Worm (Caenorhabditis elegans) whole organism, L3 larva: Measurements from ENCODE around the gene ddb-1.

Source experiments
- R02D3.7 ChIP-seq: fragments of 150-350 bp; optimal IDR thresholded peaks from 2 replicates; lab custom pipeline; 2014; ENCODE audit warnings: missing biosample characterization, missing genetic modification characterization
- ZK546.5 ChIP-seq: sonication (generic microtip); optimal IDR thresholded peaks from 2 replicates; lab custom pipeline; 2017; ENCODE audit warnings: missing biosample characterization, missing genetic modification characterization
- aly-2 ChIP-seq: fragments of 150-350 bp; optimal IDR thresholded peaks from 2 replicates; lab custom pipeline; 2014; ENCODE audit warnings: missing biosample characterization, missing genetic modification characterization
- ama-1 ChIP-seq: fragments of 150-350 bp; optimal IDR thresholded peaks from 2 replicates; lab custom pipeline; 2018
- ceh-82 ChIP-seq: fragments of 150-350 bp; optimal IDR thresholded peaks from 2 replicates; lab custom pipeline; 2014; ENCODE audit warnings: missing biosample characterization, missing genetic modification characterization
- ceh-9 ChIP-seq: sonication (generic microtip); optimal IDR thresholded peaks from 2 replicates; lab custom pipeline; 2018; ENCODE audit warnings: missing biosample characterization, missing genetic modification characterization
- daf-12 ChIP-seq: fragments of 150-350 bp; optimal IDR thresholded peaks from 2 replicates; lab custom pipeline; 2014; ENCODE audit warnings: missing biosample characterization, missing genetic modification reagents, missing genetic modification characterization
- egl-27 ChIP-seq: sonication (generic microtip); optimal IDR thresholded peaks from 4 replicates; lab custom pipeline; 2017; ENCODE audit warnings: missing biosample characterization, missing genetic modification reagents, missing genetic modification characterization
- elt-1 ChIP-seq: fragments of 150-350 bp; optimal IDR thresholded peaks from 2 replicates; lab custom pipeline; 2014; ENCODE audit warnings: missing biosample characterization, missing genetic modification characterization
- elt-2 ChIP-seq: sonication (generic microtip); optimal IDR thresholded peaks from 2 replicates; lab custom pipeline; 2016; ENCODE audit warnings: missing genetic modification reagents, mild to moderate bottlenecking, missing genetic modification characterization, missing compliant biosample characterization
- elt-3 ChIP-seq, 3 experiments: fragments of 150-350 bp in 1 of 3; sonication (generic microtip) in 2 of 3; optimal IDR thresholded peaks; 2 replicates in 2 of 3; 4 replicates in 1 of 3; lab custom pipeline; 2014 to 2017; ENCODE audit warnings: missing biosample characterization in 3 of 3, missing genetic modification characterization in 3 of 3
- eor-1 ChIP-seq, 2 experiments: fragments of 150-350 bp; optimal IDR thresholded peaks; 2 replicates each; lab custom pipeline; 2014 to 2018; ENCODE audit warnings: missing biosample characterization in 2 of 2, missing genetic modification characterization in 2 of 2
- fkh-10 ChIP-seq: sonication (generic microtip); optimal IDR thresholded peaks from 2 replicates; lab custom pipeline; 2017; ENCODE audit warnings: missing biosample characterization, missing genetic modification reagents, missing genetic modification characterization
- fos-1 ChIP-seq: fragments of 150-350 bp; optimal IDR thresholded peaks from 2 replicates; lab custom pipeline; 2014; ENCODE audit warnings: missing biosample characterization, missing genetic modification characterization
- lin-15B ChIP-seq: fragments of 150-350 bp; optimal IDR thresholded peaks from 2 replicates; lab custom pipeline; 2014; ENCODE audit warnings: missing biosample characterization, missing genetic modification characterization
- lin-39 ChIP-seq: fragments of 150-350 bp; optimal IDR thresholded peaks from 2 replicates; lab custom pipeline; 2018; ENCODE audit warnings: missing biosample characterization, missing genetic modification reagents, missing genetic modification characterization
- mdl-1 ChIP-seq: fragments of 150-350 bp; optimal IDR thresholded peaks from 2 replicates; lab custom pipeline; 2014; ENCODE audit warnings: missing biosample characterization, missing genetic modification characterization
- mml-1 ChIP-seq: fragments of 150-350 bp; sonication (generic microtip); optimal IDR thresholded peaks from 3 replicates; lab custom pipeline; 2014; ENCODE audit warnings: missing biosample characterization, missing genetic modification characterization
- nfya-1 ChIP-seq: sonication (generic microtip); optimal IDR thresholded peaks from 2 replicates; lab custom pipeline; 2017; ENCODE audit warnings: missing genetic modification characterization, mild to moderate bottlenecking, missing compliant biosample characterization, antibody characterized with exemption, moderate library complexity; ENCODE audit not compliant: insufficient read depth
- nhr-11 ChIP-seq: fragments of 150-350 bp; optimal IDR thresholded peaks from 2 replicates; lab custom pipeline; 2014; ENCODE audit warnings: missing biosample characterization, missing genetic modification characterization
- nhr-12 ChIP-seq: fragments of 150-350 bp; optimal IDR thresholded peaks from 2 replicates; lab custom pipeline; 2014; ENCODE audit warnings: missing biosample characterization, missing genetic modification characterization
- nhr-237 ChIP-seq: fragments of 150-350 bp; optimal IDR thresholded peaks from 2 replicates; lab custom pipeline; 2014; ENCODE audit warnings: missing biosample characterization, missing genetic modification characterization
- nhr-25 ChIP-seq: sonication (generic microtip); optimal IDR thresholded peaks from 2 replicates; lab custom pipeline; 2017; ENCODE audit warnings: missing biosample characterization, missing genetic modification characterization
- nhr-28 ChIP-seq: fragments of 150-350 bp; optimal IDR thresholded peaks from 2 replicates; lab custom pipeline; 2014; ENCODE audit warnings: missing biosample characterization, missing genetic modification characterization
- nhr-43 ChIP-seq: sonication (generic microtip); optimal IDR thresholded peaks from 2 replicates; lab custom pipeline; 2016; ENCODE audit warnings: mild to moderate bottlenecking, missing genetic modification characterization, missing compliant biosample characterization; ENCODE audit not compliant: poor library complexity, severe bottlenecking
- nhr-67 ChIP-seq: fragments of 150-350 bp; optimal IDR thresholded peaks from 2 replicates; lab custom pipeline; 2014; ENCODE audit warnings: missing biosample characterization, missing genetic modification characterization
- nhr-77 ChIP-seq: fragments of 150-350 bp; optimal IDR thresholded peaks from 2 replicates; lab custom pipeline; 2014; ENCODE audit warnings: missing biosample characterization, missing genetic modification characterization
- pha-4 ChIP-seq: fragments of 150-350 bp; optimal IDR thresholded peaks from 2 replicates; lab custom pipeline; 2014; ENCODE audit warnings: missing biosample characterization, missing genetic modification reagents, missing genetic modification characterization
- pqm-1 ChIP-seq: fragments of 150-350 bp; optimal IDR thresholded peaks from 2 replicates; lab custom pipeline; 2017; ENCODE audit warnings: missing biosample characterization, missing genetic modification characterization, inconsistent platforms
- skn-1 ChIP-seq: fragments of 150-350 bp; optimal IDR thresholded peaks from 2 replicates; lab custom pipeline; 2014; ENCODE audit warnings: missing biosample characterization, missing genetic modification characterization
- snpc-4 ChIP-seq: fragments of 150-350 bp; optimal IDR thresholded peaks from 2 replicates; lab custom pipeline; 2014; ENCODE audit warnings: missing biosample characterization, missing genetic modification characterization
- tbx-2 ChIP-seq: sonication (generic microtip); optimal IDR thresholded peaks from 2 replicates; lab custom pipeline; 2016; ENCODE audit warnings: mild to moderate bottlenecking, missing genetic modification characterization, missing compliant biosample characterization
- unc-62 ChIP-seq: fragments of 150-350 bp; sonication (generic microtip); optimal IDR thresholded peaks from 4 replicates; lab custom pipeline; 2014; ENCODE audit warnings: missing biosample characterization, missing genetic modification reagents, missing genetic modification characterization
- ztf-11 ChIP-seq: fragments of 150-350 bp; optimal IDR thresholded peaks from 2 replicates; lab custom pipeline; 2014; ENCODE audit warnings: missing biosample characterization, missing genetic modification characterization
- ztf-4 ChIP-seq: fragments of 150-350 bp; optimal IDR thresholded peaks from 2 replicates; lab custom pipeline; 2014; ENCODE audit warnings: missing biosample characterization, missing genetic modification characterization

The ddb-1 gene

DNA sequence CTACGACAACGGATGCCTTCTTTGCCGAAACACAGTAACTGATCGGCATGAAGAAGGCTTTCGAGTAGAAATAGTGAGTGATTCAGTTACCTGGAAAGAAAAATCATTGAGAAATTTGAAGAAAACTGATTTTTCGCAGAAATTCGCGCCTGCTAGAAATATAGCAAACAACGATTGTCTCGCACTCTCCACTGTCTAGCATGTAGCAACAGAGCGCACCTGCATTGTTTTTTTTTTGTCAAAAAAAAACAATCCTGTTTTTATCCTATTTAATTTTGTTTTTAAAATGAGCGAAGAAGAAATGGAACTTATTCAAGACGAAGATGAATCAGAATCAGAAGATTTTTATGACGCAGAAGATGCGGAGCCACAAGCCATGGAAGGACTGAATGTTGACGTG, at the start of gene ddb-1, which contains the start of gene M18.6:
TSS of gene ddb-1 (minus strand) at position 90 of the 400 bp plus-strand sequence.
TSS of gene M18.6 (plus strand) at position 235 of the 400 bp plus-strand sequence.
- no peak for TF ChIP-seq R02D3.7
- peak; percentile 68 for TF ChIP-seq lin-15B (tag; lab: Kevin White, UChicago)
- peak; percentile 81 for TF ChIP-seq pha-4 (tag; lab: Kevin White, UChicago)
- no peak for TF ChIP-seq ZK546.5 (tag; lab: Kevin White, UChicago)
- TF ChIP-seq tbx-2 (tag; lab: Kevin White, UChicago), result no peak
- TF ChIP-seq ceh-9 (tag; lab: Kevin White, UChicago), result no peak
- peak; percentile 8 for TF ChIP-seq nhr-25
- TF ChIP-seq fkh-10, result no peak
- TF ChIP-seq unc-62 (GFP tag; lab: Kevin White, UChicago), result no peak
- peak; percentile 7 for TF ChIP-seq snpc-4 (tag; lab: Kevin White, UChicago)
- TF ChIP-seq daf-12 (tag; lab: Kevin White, UChicago), result no peak
- TF ChIP-seq skn-1, result no peak
- TF ChIP-seq nfya-1 (tag; lab: Kevin White, UChicago), result peak; percentile 66
- TF ChIP-seq nhr-12 (tag; lab: Kevin White, UChicago), result no peak
- TF ChIP-seq eor-1 (tag; optimal IDR thresholded peaks at IDR 0.05; lab: Kevin White, UChicago), result no peak
- TF ChIP-seq elt-1 (tag; lab: Kevin White, UChicago), result no peak
- TF ChIP-seq ceh-82, result no peak
- TF ChIP-seq nhr-67 (tag; lab: Kevin White, UChicago), result no peak
- TF ChIP-seq ztf-4 (tag; lab: Kevin White, UChicago), result no peak
- TF ChIP-seq ama-1 (lab: Kevin White, UChicago), result no peak
- no peak for TF ChIP-seq ztf-11 (tag; lab: Kevin White, UChicago)
- peak; percentile 2 for TF ChIP-seq elt-2 (tag; lab: Kevin White, UChicago)
- peak; percentile 30 for TF ChIP-seq lin-39 (tag; lab: Kevin White, UChicago)
- no peak for TF ChIP-seq nhr-11 (tag; lab: Kevin White, UChicago)

DNA sequence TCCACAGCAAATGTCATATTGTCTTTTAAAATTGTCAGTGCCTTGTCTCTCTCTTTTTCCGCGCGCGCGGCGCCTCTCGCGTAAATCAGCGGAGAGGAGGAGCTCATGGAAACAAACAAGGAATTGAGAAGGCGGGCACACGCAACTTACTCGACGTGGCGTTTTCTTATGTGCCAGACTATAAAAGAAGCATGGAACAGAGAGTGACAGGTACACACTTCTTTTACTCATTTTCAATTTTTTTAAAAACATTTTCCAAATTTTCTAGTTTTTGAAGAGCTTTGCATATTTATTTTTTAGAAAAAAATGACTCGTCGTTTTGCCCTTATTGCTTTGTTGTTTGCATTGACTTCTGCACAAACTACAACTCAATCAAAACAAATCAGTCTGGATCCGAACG, 47.0 kb upstream of the ddb-1 start, which contains the start of gene F20B10.3:
TSS of gene F20B10.3 (plus strand) at position 301 of the 400 bp plus-strand sequence.
- TF ChIP-seq unc-62 (GFP tag; lab: Kevin White, UChicago) (no peak), fos-1 (no peak), daf-12 (tag; lab: Kevin White, UChicago) (no peak), elt-2 (tag; lab: Kevin White, UChicago) (no peak)

DNA sequence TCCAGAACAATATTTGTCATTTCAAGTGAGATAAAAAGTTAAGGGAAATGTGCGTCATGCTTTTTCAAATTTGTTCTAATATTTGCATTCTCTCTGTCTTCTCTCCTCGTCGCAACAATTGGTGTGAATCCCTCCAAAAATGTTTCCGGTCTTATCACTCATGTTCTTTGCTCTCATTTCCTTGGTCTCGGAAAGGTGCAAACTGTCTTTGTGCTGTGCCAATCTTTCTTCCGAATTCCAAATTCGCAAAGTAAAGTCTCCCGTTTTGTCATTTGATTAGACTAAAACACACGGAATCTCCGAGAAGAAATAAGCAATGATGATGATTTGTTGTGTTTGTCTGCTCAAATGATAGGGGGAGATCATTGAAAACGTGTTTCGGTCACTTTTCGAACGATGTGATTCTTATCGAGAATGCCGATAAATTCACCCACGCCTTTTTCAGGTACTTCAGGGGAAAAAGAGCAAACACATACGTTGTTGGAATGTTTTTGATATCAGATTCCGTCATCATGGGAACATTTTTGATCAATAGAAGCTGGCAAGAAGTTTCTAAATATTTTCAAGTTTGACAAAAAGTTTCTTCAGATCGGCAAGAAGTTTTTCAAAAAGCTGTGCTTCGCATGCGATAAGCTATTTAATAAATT, 44.6 kb upstream of the ddb-1 start:
- TF ChIP-seq nhr-25 (no peak), ZK546.5 (tag; lab: Kevin White, UChicago) (no peak), ztf-11 (tag; lab: Kevin White, UChicago) (no peak), mml-1 (tag; lab: Kevin White, UChicago) (no peak), lin-15B (tag; lab: Kevin White, UChicago) (no peak), ztf-4 (tag; lab: Kevin White, UChicago) (no peak), fos-1 (no peak), nhr-28 (tag; lab: Kevin White, UChicago) (no peak), fkh-10 (no peak), elt-2 (tag; lab: Kevin White, UChicago) (peak; percentile 65), ceh-9 (tag; lab: Kevin White, UChicago) (no peak), elt-1 (tag; lab: Kevin White, UChicago) (no peak), daf-12 (tag; lab: Kevin White, UChicago) (no peak), nhr-77 (no peak), nhr-237 (no peak), nhr-43 (tag; lab: Kevin White, UChicago) (no peak), skn-1 (no peak), ceh-82 (no peak), egl-27 (tag; lab: Kevin White, UChicago) (no peak), unc-62 (GFP tag; lab: Kevin White, UChicago) (no peak), elt-3 (tag; optimal IDR thresholded peaks at IDR 0.05; lab: Kevin White, UChicago) (no peak), pqm-1 (tag; lab: Kevin White, UChicago) (peak; percentile 45), mdl-1 (tag; lab: Kevin White, UChicago) (no peak), nhr-67 (tag; lab: Kevin White, UChicago) (no peak), snpc-4 (tag; lab: Kevin White, UChicago) (no peak), aly-2 (no peak), pha-4 (tag; lab: Kevin White, UChicago) (peak; percentile 49)
